Worm (Caenorhabditis elegans): ENCODE data around the gene hda-10.
A peak's percentile ranks its signal among the peaks of the same experiment; 100 is the strongest.

hda-10 gene

ce11 chrII:13888278-13888677 is 5.8 kb downstream of the hda-10 start, which contains the start of gene mcd-1 (continued):
- TF ChIP-seq dmd-4 (tag; optimal IDR thresholded peaks at IDR 0.05) (no peak), nhr-77 (tag; optimal IDR thresholded peaks at IDR 0.05) (no peak), ztf-1 (GFP tag; conservative IDR thresholded peaks at IDR 0.05) (no peak), ztf-11 (tag; optimal IDR thresholded peaks at IDR 0.05) (no peak), unc-39 (tag; optimal IDR thresholded peaks at IDR 0.05) (no peak), nhr-21 (tag; optimal IDR thresholded peaks at IDR 0.05) (no peak), zag-1 (tag; optimal IDR thresholded peaks at IDR 0.05) (no peak), crh-2 (tag; optimal IDR thresholded peaks at IDR 0.05) (peak; percentile 55), mbf-1 (tag; optimal IDR thresholded peaks at IDR 0.05) (no peak), nhr-6 (tag; optimal IDR thresholded peaks at IDR 0.05) (no peak), unc-55 (GFP tag; optimal IDR thresholded peaks at IDR 0.05) (peak; percentile 90), peb-1 (tag; optimal IDR thresholded peaks at IDR 0.05) (no peak), egl-27 (tag; optimal IDR thresholded peaks at IDR 0.05) (no peak), aly-2 (tag; optimal IDR thresholded peaks at IDR 0.05) (no peak), nhr-129 (tag; optimal IDR thresholded peaks at IDR 0.05) (no peak), sma-3 (GFP tag; optimal IDR thresholded peaks at IDR 0.05) (peak; percentile 1), Y55F3AM.14 (GFP tag; optimal IDR thresholded peaks at IDR 0.05) (no peak), ceh-16 (tag; optimal IDR thresholded peaks at IDR 0.05) (no peak), nhr-12 (tag; optimal IDR thresholded peaks at IDR 0.05) (no peak), ZK546.5 (tag; optimal IDR thresholded peaks at IDR 0.05) (no peak), alr-1 (tag; optimal IDR thresholded peaks at IDR 0.05) (no peak), lin-11 (tag; optimal IDR thresholded peaks at IDR 0.05) (no peak), mab-5 (tag; optimal IDR thresholded peaks at IDR 0.05) (no peak), lin-39 (tag; optimal IDR thresholded peaks at IDR 0.05) (no peak)

ce11 chrII:13896279-13896774 is 13.8 kb downstream of the hda-10 start:
- TF ChIP-seq F13H6.1 (tag; optimal IDR thresholded peaks at IDR 0.05), result no peak
- no peak for TF ChIP-seq dmd-4 (tag; optimal IDR thresholded peaks at IDR 0.05)
- TF ChIP-seq snpc-4 (tag; optimal IDR thresholded peaks at IDR 0.05), result no peak
- no peak for TF ChIP-seq nhr-23 (tag; optimal IDR thresholded peaks at IDR 0.05)
- TF ChIP-seq ZK546.5 (tag; optimal IDR thresholded peaks at IDR 0.05), result no peak
- TF ChIP-seq sma-3 (GFP tag; optimal IDR thresholded peaks at IDR 0.05), result no peak
- no peak for TF ChIP-seq mbf-1 (tag; optimal IDR thresholded peaks at IDR 0.05)
- no peak for TF ChIP-seq lin-13 (GFP tag; optimal IDR thresholded peaks at IDR 0.05)
- no peak for TF ChIP-seq egl-27 (tag; optimal IDR thresholded peaks at IDR 0.05)

- TF ChIP-seq ceh-82 (tag; optimal IDR thresholded peaks at IDR 0.05) (no peak), skn-1 (tag; optimal IDR thresholded peaks at IDR 0.05) (no peak), nhr-129 (tag; optimal IDR thresholded peaks at IDR 0.05) (no peak), R02D3.7 (tag; optimal IDR thresholded peaks at IDR 0.05) (no peak), sma-9 (GFP tag; optimal IDR thresholded peaks at IDR 0.05) (no peak), sma-9 (tag; optimal IDR thresholded peaks at IDR 0.05) (no peak), snpc-4 (tag; optimal IDR thresholded peaks at IDR 0.05) (no peak), nhr-12 (tag; optimal IDR thresholded peaks at IDR 0.05) (no peak), nhr-23 (tag; optimal IDR thresholded peaks at IDR 0.05) (no peak), lin-39 (tag; optimal IDR thresholded peaks at IDR 0.05) (no peak), lsy-2 (tag; optimal IDR thresholded peaks at IDR 0.05) (no peak), nhr-6 (tag; optimal IDR thresholded peaks at IDR 0.05) (no peak), unc-62 (GFP tag; optimal IDR thresholded peaks at IDR 0.05) (no peak), peb-1 (tag; optimal IDR thresholded peaks at IDR 0.05) (no peak), ceh-16 (tag; optimal IDR thresholded peaks at IDR 0.05) (no peak), Y55F3AM.14 (GFP tag; optimal IDR thresholded peaks at IDR 0.05) (no peak), nhr-77 (tag; optimal IDR thresholded peaks at IDR 0.05) (no peak), elt-1 (tag; optimal IDR thresholded peaks at IDR 0.05) (no peak), egl-27 (tag; optimal IDR thresholded peaks at IDR 0.05) (no peak)
Measured at ce11 chrII:13899777-13900176, 17.3 kb downstream of the hda-10 start.

- no peak for TF ChIP-seq lin-39 (tag; optimal IDR thresholded peaks at IDR 0.05)
- no peak for TF ChIP-seq alr-1 (tag; optimal IDR thresholded peaks at IDR 0.05)
- no peak for TF ChIP-seq aly-2 (tag; optimal IDR thresholded peaks at IDR 0.05)
- TF ChIP-seq ama-1 (optimal IDR thresholded peaks at IDR 0.05), result no peak
- TF ChIP-seq egl-27 (tag; optimal IDR thresholded peaks at IDR 0.05), result no peak
- TF ChIP-seq sma-3 (GFP tag; optimal IDR thresholded peaks at IDR 0.05), result no peak
- no peak for TF ChIP-seq nhr-77 (tag; optimal IDR thresholded peaks at IDR 0.05)
- no peak for TF ChIP-seq gmeb-1 (tag; optimal IDR thresholded peaks at IDR 0.05)
- no peak for TF ChIP-seq unc-55 (GFP tag; optimal IDR thresholded peaks at IDR 0.05)
- TF ChIP-seq ztf-1 (GFP tag; conservative IDR thresholded peaks at IDR 0.05), result no peak
- TF ChIP-seq fos-1 (tag; optimal IDR thresholded peaks at IDR 0.05), result no peak
- no peak for TF ChIP-seq skn-1 (tag; optimal IDR thresholded peaks at IDR 0.05)
- no peak for TF ChIP-seq sem-4 (tag; optimal IDR thresholded peaks at IDR 0.05)
- TF ChIP-seq nhr-129 (tag; optimal IDR thresholded peaks at IDR 0.05), result no peak
- TF ChIP-seq crh-2 (tag; optimal IDR thresholded peaks at IDR 0.05), result no peak
- TF ChIP-seq F13H6.1 (tag; optimal IDR thresholded peaks at IDR 0.05), result no peak
- TF ChIP-seq mab-5 (tag; optimal IDR thresholded peaks at IDR 0.05), result no peak
- no peak for TF ChIP-seq elt-3 (tag; optimal IDR thresholded peaks at IDR 0.05)
- no peak for TF ChIP-seq ceh-16 (tag; optimal IDR thresholded peaks at IDR 0.05)
- no peak for TF ChIP-seq sma-9 (GFP tag; optimal IDR thresholded peaks at IDR 0.05)
- TF ChIP-seq sma-9 (tag; optimal IDR thresholded peaks at IDR 0.05), result no peak
Measured at ce11 chrII:13902014-13902413, 19.5 kb downstream of the hda-10 start, which contains the start of gene W02B8.1. Gene W02B8.1 (minus strand): TSS chrII:13902114.
